Worm (Caenorhabditis elegans): Measurements from ENCODE around the gene Y54F10AL.1.

The Y54F10AL.1 gene

DNA sequence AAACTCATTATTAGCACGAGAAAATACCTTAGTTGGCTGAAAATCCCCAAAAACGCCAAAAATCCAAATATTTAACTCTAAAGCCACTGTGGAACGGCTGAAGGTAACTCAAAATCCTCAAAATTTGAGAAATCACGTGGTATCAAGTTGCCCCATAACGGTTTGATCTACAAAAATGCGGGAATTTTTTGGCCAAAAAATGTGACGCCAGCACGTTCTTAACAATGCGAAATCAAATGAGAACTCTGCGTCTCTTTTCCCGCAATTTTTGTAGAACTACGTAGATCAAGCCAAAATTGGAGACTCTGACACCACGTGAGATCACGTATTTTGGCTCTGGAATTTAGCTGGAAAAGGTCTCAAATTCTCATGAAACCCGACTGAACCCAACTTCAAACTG lies 12.7 kb upstream of the Y54F10AL.1 start:
- TF ChIP-seq die-1 (tag; optimal IDR thresholded peaks at IDR 0.05) (no peak), madf-6 (GFP tag; IDR thresholded peaks at IDR 0.05) (peak; percentile 56; the same call in 1 of the 2 replicates), attf-5 (GFP tag; optimal IDR thresholded peaks at IDR 0.05) (no peak), nfyb-1 (GFP tag; IDR thresholded peaks at IDR 0.05) (no peak), efl-1 (GFP tag; optimal IDR thresholded peaks at IDR 0.05) (peak; percentile 18)

DNA sequence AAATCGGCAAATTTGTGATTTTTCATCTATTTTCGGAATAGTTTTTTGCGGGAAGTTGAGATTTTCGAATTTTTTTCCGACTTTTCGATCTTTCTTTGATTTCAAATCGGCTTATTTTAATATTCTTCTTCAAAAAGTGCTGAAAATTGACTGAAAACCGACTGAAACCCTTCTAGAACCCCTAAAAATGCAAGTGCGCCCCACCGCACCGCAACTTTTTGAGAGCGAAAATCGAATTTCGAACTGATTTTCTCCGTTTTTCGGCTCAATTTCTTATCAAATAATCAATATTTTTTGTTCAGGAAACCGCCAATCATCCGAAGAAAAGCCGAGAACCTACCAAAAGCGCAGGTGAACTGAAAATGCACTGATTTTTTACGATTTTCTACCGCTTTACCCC lies 10.2 kb upstream of the Y54F10AL.1 start:
- TF ChIP-seq mcd-1 (GFP tag; IDR thresholded peaks at IDR 0.05) (peak; percentile 62), ceh-27 (GFP tag; optimal IDR thresholded peaks at IDR 0.05) (no peak)

DNA sequence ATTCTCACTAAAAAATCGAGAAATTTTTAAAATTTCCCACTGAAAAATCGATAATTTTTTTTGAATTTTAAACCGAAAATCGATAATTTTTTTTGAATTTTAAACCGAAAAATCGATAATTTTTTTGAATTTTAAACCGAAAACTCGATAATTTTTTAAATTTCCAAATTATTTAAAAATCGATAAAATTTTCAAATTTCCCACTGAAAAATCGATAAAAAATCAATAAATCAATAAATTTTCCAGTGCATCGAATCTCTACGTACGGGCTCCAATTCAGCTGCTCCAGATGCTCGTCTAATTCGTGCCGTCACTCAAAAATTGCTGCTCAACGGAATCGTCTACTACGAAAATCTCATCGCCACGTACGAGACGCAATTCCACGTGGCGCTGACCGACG lies 8.9 kb upstream of the Y54F10AL.1 start:
- TF ChIP-seq ceh-79 (tag; optimal IDR thresholded peaks at IDR 0.05) (no peak), K11D2.4 (GFP tag; IDR thresholded peaks at IDR 0.05) (no peak), K12H6.12 (tag; optimal IDR thresholded peaks at IDR 0.05) (no peak), rcor-1 (GFP tag; IDR thresholded peaks at IDR 0.05) (no peak), F52B5.7 (tag; optimal IDR thresholded peaks at IDR 0.05) (no peak), F22D6.2 (tag; optimal IDR thresholded peaks at IDR 0.05) (no peak), athp-1 (tag; optimal IDR thresholded peaks at IDR 0.05) (no peak), Y79H2A.3 (GFP tag; conservative IDR thresholded peaks at IDR 0.05) (no peak), tbx-9 (tag; optimal IDR thresholded peaks at IDR 0.05; ENCODE audit: borderline replicate concordance) (no peak), zfh-2 (GFP tag; conservative IDR thresholded peaks at IDR 0.05) (no peak), ztf-6 (GFP tag; IDR thresholded peaks at IDR 0.05) (no peak), die-1 (tag; optimal IDR thresholded peaks at IDR 0.05) (no peak), hlh-12 (tag; optimal IDR thresholded peaks at IDR 0.05) (no peak), ceh-40 (GFP tag; IDR thresholded peaks at IDR 0.05) (no peak), gei-17 (GFP tag; optimal IDR thresholded peaks at IDR 0.05) (no peak), D2030.7 (GFP tag; IDR thresholded peaks at IDR 0.05) (no peak), ztf-3 (GFP tag; optimal IDR thresholded peaks at IDR 0.05) (no peak), rec-8 (tag; optimal IDR thresholded peaks at IDR 0.05) (no peak), nhr-27 (tag; optimal IDR thresholded peaks at IDR 0.05) (no peak)

DNA sequence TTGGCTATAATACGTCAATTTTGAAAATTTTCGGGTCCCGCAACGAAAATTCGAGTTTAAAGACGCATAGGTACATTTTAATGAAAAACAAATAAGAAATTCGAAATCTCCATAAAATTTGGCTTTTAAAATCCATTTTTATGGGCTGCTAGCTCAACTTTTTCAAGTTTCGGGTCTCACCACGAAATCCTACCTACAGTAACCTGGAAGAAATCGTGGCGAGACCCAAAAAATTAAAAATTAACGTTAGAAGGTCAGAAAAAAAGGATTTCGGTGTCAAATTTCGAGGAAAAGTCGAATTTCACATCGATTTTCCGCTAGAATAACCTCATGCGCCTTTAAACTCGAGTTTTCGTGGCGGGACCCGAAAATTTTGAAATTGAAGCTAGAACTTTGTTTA lies 5.3 kb upstream of the Y54F10AL.1 start:
- no peak for TF ChIP-seq F55B11.4 (tag; optimal IDR thresholded peaks at IDR 0.05; ENCODE audit: borderline replicate concordance, insufficient read depth)
- TF ChIP-seq F33H1.4 (GFP tag; IDR thresholded peaks at IDR 0.05), result peak; percentile 51; the same call in 1 of the 2 replicates
- no peak for TF ChIP-seq nhr-90 (tag; optimal IDR thresholded peaks at IDR 0.05)
- no peak for TF ChIP-seq madf-8 (GFP tag; conservative IDR thresholded peaks at IDR 0.05)
- TF ChIP-seq rec-8 (tag; optimal IDR thresholded peaks at IDR 0.05), result no peak
- TF ChIP-seq ekl-4 (GFP tag; IDR thresholded peaks at IDR 0.05), result no peak
- TF ChIP-seq mcd-1 (GFP tag; IDR thresholded peaks at IDR 0.05), result no peak

DNA sequence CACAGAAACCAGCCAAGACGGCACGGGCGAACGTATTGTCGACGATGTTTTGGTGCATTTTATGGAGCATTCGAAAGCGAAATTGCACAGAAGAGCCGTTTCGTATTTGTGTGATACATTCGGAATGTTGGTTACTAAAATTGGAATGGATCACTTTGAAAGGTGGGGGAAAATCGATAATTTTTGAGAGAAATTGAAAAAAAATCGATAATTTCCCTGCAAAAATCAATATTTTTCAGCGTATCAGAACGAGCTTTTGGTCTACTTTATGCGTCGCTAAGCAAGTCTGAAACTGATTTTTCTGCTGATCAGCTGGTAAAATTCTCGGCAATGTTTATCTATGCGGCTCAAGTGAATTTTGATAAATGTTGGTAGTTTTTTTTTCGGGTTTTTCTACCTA lies 4.8 kb upstream of the Y54F10AL.1 start:
- TF ChIP-seq aptf-3 (GFP tag; IDR thresholded peaks at IDR 0.05), result no peak
- TF ChIP-seq ceh-40 (GFP tag; IDR thresholded peaks at IDR 0.05), result no peak
- no peak for TF ChIP-seq ceh-100 (GFP tag; IDR thresholded peaks at IDR 0.05)
- no peak for TF ChIP-seq F39B2.1 (GFP tag; IDR thresholded peaks at IDR 0.05)
- TF ChIP-seq Y53G8AR.9 (GFP tag; conservative IDR thresholded peaks at IDR 0.05), result no peak
- no peak for TF ChIP-seq lsy-27 (tag; optimal IDR thresholded peaks at IDR 0.05; ENCODE audit: borderline replicate concordance, insufficient read depth)
- TF ChIP-seq efl-1 (GFP tag; optimal IDR thresholded peaks at IDR 0.05), result no peak
